Worm (Caenorhabditis elegans): Measurements from ENCODE around the gene srh-292.
A peak's percentile ranks its signal among the peaks of the same experiment; 100 is the strongest.

srh-292 gene

ce11 chrV:17802519-17802918 lies at the start of gene srh-292, which contains the start of gene Y94A7B.11:
Gene srh-292 (plus strand): TSS chrV:17802769.
Gene Y94A7B.11 (minus strand): TSS chrV:17802619.
- TF ChIP-seq egl-13 (tag; optimal IDR thresholded peaks at IDR 0.05) (no peak), ceh-90 (tag; optimal IDR thresholded peaks at IDR 0.05) (no peak)

ce11 chrV:17754999-17755398 lies 47.6 kb upstream of the srh-292 start:
- TF ChIP-seq lin-35 (GFP tag; optimal IDR thresholded peaks at IDR 0.05) (no peak), tlp-1 (tag; optimal IDR thresholded peaks at IDR 0.05) (peak; percentile 32), zip-4 (GFP tag; optimal IDR thresholded peaks at IDR 0.05) (no peak), nhr-11 (tag; optimal IDR thresholded peaks at IDR 0.05) (no peak), nhr-90 (tag; optimal IDR thresholded peaks at IDR 0.05; ENCODE audit: poor library complexity) (no peak), alr-1 (tag; optimal IDR thresholded peaks at IDR 0.05; ENCODE audit: borderline replicate concordance) (no peak), swsn-7 (tag; optimal IDR thresholded peaks at IDR 0.05) (no peak), C16A3.4 (tag; optimal IDR thresholded peaks at IDR 0.05) (no peak), hpl-2 (GFP tag; optimal IDR thresholded peaks at IDR 0.05) (no peak), elt-2 (tag; optimal IDR thresholded peaks at IDR 0.05) (peak; percentile 52), ceh-88 (GFP tag; IDR thresholded peaks at IDR 0.05) (no peak), lin-39 (tag; optimal IDR thresholded peaks at IDR 0.05) (no peak), nhr-237 (tag; optimal IDR thresholded peaks at IDR 0.05) (no peak), pax-3 (tag; optimal IDR thresholded peaks at IDR 0.05) (no peak), ets-5 (GFP tag; IDR thresholded peaks at IDR 0.05) (no peak)

- TF ChIP-seq nhr-237 (tag; optimal IDR thresholded peaks at IDR 0.05), result no peak
- no peak for TF ChIP-seq mab-9 (GFP tag; IDR thresholded peaks at IDR 0.05)
- TF ChIP-seq nhr-20 (tag; optimal IDR thresholded peaks at IDR 0.05), result no peak
- no peak for TF ChIP-seq tbx-2 (tag; optimal IDR thresholded peaks at IDR 0.05)
- no peak for TF ChIP-seq nhr-84 (tag; optimal IDR thresholded peaks at IDR 0.05)
- no peak for TF ChIP-seq nhr-12 (tag; optimal IDR thresholded peaks at IDR 0.05)
- TF ChIP-seq rnt-1 (tag; optimal IDR thresholded peaks at IDR 0.05), result no peak
- no peak for TF ChIP-seq ztf-4 (tag; optimal IDR thresholded peaks at IDR 0.05)
- TF ChIP-seq xbp-1 (tag; optimal IDR thresholded peaks at IDR 0.05), result no peak
- no peak for TF ChIP-seq ceh-82 (tag; optimal IDR thresholded peaks at IDR 0.05)
- TF ChIP-seq unc-130 (tag; optimal IDR thresholded peaks at IDR 0.05), result no peak
- TF ChIP-seq C04F5.9 (tag; optimal IDR thresholded peaks at IDR 0.05), result no peak
- no peak for TF ChIP-seq unc-30 (tag; optimal IDR thresholded peaks at IDR 0.05)
- TF ChIP-seq sox-4 (tag; optimal IDR thresholded peaks at IDR 0.05), result no peak
Observed at ce11 chrV:17755592-17755991, 47.0 kb upstream of the srh-292 start, which contains the start of gene pgp-9. Gene pgp-9 (plus strand): TSS chrV:17755892.

ce11 chrV:17765077-17765476 lies 37.5 kb upstream of the srh-292 start, which contains the start of the genes C47A10.16 and srh-283:
Gene C47A10.16 (minus strand): TSS chrV:17765177.
Gene srh-283 (plus strand): TSS chrV:17765348.
- TF ChIP-seq Y116A8C.19 (tag; optimal IDR thresholded peaks at IDR 0.05; ENCODE audit: borderline replicate concordance) (no peak), nhr-90 (tag; optimal IDR thresholded peaks at IDR 0.05; ENCODE audit: poor library complexity) (no peak), grh-1 (GFP tag; IDR thresholded peaks at IDR 0.05) (no peak)

- no peak for TF ChIP-seq ceh-90 (tag; optimal IDR thresholded peaks at IDR 0.05)
- no peak for TF ChIP-seq skn-1 (tag; optimal IDR thresholded peaks at IDR 0.05)
- TF ChIP-seq C04F5.9 (tag; optimal IDR thresholded peaks at IDR 0.05), result no peak
- no peak for TF ChIP-seq tlp-1 (tag; optimal IDR thresholded peaks at IDR 0.05)
- no peak for TF ChIP-seq pqm-1 (tag; optimal IDR thresholded peaks at IDR 0.05)
- TF ChIP-seq irx-1 (tag; optimal IDR thresholded peaks at IDR 0.05), result no peak
- TF ChIP-seq lin-15B (tag; optimal IDR thresholded peaks at IDR 0.05), result no peak
- no peak for TF ChIP-seq zip-4 (GFP tag; optimal IDR thresholded peaks at IDR 0.05)
- TF ChIP-seq blmp-1 (tag; optimal IDR thresholded peaks at IDR 0.05), result no peak
- no peak for TF ChIP-seq lin-39 (tag; optimal IDR thresholded peaks at IDR 0.05)
- no peak for TF ChIP-seq ceh-63 (GFP tag; optimal IDR thresholded peaks at IDR 0.05)
- TF ChIP-seq dpl-1 (GFP tag; optimal IDR thresholded peaks at IDR 0.05), result no peak
- TF ChIP-seq aha-1 (tag; optimal IDR thresholded peaks at IDR 0.05), result no peak
Observed at ce11 chrV:17767249-17767648, 35.3 kb upstream of the srh-292 start, which contains the start of gene srh-284. Gene srh-284 (plus strand): TSS chrV:17767549.

Data from whole organism, L1 larva.